Worm (Caenorhabditis elegans) whole organism, early embryonic: ENCODE results near the gene C09E10.3.

Source experiments
- B0310.2 ChIP-seq: sonication (generic microtip); optimal IDR thresholded peaks from 2 replicates; lab custom pipeline; 2016; ENCODE audit warnings: mild to moderate bottlenecking, missing genetic modification characterization, missing compliant biosample characterization
- ama-1 ChIP-seq: fragments of 150-350 bp; optimal IDR thresholded peaks from 2 replicates; lab custom pipeline; 2014
- ceh-36 ChIP-seq: sonication (generic microtip); optimal IDR thresholded peaks from 2 replicates; lab custom pipeline; 2016; ENCODE audit warnings: missing genetic modification characterization, inconsistent platforms, missing compliant biosample characterization
- flt-1 ChIP-seq: fragments of 200-800 bp; sonication (Bioruptor generic); IDR thresholded peaks from 2 replicates; pipeline ENCODE4 v1.3.6; 2022; ENCODE audit warnings: missing genetic modification characterization, missing compliant biosample characterization
- hmbx-1 ChIP-seq: sonication (generic microtip); optimal IDR thresholded peaks from 2 replicates; lab custom pipeline; 2016; ENCODE audit warnings: mild to moderate bottlenecking, missing genetic modification characterization, missing compliant biosample characterization
- hmg-4 ChIP-seq: fragments of 200-800 bp; sonication (Bioruptor generic); optimal IDR thresholded peaks from 2 replicates; lab custom pipeline; 2018; ENCODE audit warnings: mild to moderate bottlenecking, missing genetic modification characterization, missing compliant biosample characterization
- sea-1 ChIP-seq: fragments of 200-800 bp; sonication (Bioruptor generic); conservative IDR thresholded peaks from 2 replicates; pipeline ENCODE4 v1.3.6; 2022; ENCODE audit warnings: missing genetic modification characterization, missing compliant biosample characterization

- TF ChIP-seq sea-1 (GFP tag; lab: Robert Waterston, UW) = no peak
- no peak for TF ChIP-seq flt-1 (GFP tag; lab: Robert Waterston, UW)
- TF ChIP-seq ama-1 (lab: Kevin White, UChicago) = no peak
- no peak for TF ChIP-seq hmbx-1
- TF ChIP-seq B0310.2 = no peak
- TF ChIP-seq ceh-36 (tag; lab: Kevin White, UChicago) = no peak
- no peak for TF ChIP-seq hmg-4 (GFP tag; lab: Kevin White, UChicago)
Observed at ce11 chrX:950482-950881, 40.7 kb downstream of the C09E10.3 start, which contains the start of gene arr-1.
